Fruit fly (Drosophila melanogaster) S2 (cell line): ENCODE data around the gene BobA.

ENCODE experiments used
- CG8478 ChIP-seq: fragments of >200 bp; optimal IDR thresholded peaks from 2 replicates; lab custom pipeline; 2018
- CTCF ChIP-seq, 2 experiments: fragments of >200 bp; optimal IDR thresholded peaks; 2 replicates each; lab custom pipeline; 2018

DNA sequence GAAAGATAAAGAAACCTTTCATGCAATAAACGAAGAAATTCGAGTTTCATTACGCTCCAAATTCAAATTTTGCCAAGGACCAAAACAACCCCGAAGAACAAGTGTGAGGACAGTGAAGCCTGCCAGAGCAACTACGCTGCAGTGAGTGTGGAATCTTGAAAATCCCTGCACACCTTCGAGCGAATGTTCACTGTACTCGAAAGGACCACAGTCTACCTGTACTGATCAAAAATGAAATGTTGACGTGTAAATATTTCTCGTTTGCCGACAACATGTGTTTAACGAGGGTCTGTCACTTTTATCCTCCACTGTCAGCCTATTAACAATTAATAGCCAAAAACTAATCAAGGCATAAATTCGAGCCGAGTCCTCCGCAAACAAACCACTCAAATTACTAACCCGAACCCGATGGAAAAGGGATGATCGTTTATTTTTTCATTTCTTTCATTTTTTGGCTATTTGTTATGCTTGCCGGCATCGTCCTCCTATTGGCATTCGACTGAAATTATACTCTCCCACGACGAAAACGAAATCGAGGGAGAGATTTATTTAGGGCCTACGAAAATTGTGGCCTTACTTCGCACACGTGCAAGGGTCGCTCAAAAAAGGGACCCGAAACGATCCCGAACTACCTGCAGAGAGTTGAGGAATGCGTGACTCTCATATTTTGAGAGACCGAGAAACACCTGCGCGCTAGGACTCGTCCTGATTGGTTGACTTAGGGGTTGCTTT lies 26.1 kb upstream of the BobA start:
- TF ChIP-seq CG8478 (lab: Kevin White, UChicago) (no peak), CTCF (optimal IDR thresholded peaks at IDR 0.05; lab: Kevin White, UChicago) (no peak)
